Fruit fly (Drosophila melanogaster): ENCODE results near the gene Flo2.

dm6 chrX:14936250-14936649 is 97.1 kb downstream of the Flo2 start:
- TF ChIP-seq OdsH (GFP tag; optimal IDR thresholded peaks at IDR 0.05) (no peak), usp (GFP tag; optimal IDR thresholded peaks at IDR 0.05) (no peak), h (GFP tag; optimal IDR thresholded peaks at IDR 0.05) (no peak), Hr83 (GFP tag; optimal IDR thresholded peaks at IDR 0.05; ENCODE audit: poor library complexity, severe bottlenecking) (no peak), Dfd (GFP tag; optimal IDR thresholded peaks at IDR 0.05) (no peak), Sp1 (GFP tag; optimal IDR thresholded peaks at IDR 0.05) (peak; percentile 32), GATAd (GFP tag; optimal IDR thresholded peaks at IDR 0.05) (no peak), Jra (GFP tag; optimal IDR thresholded peaks at IDR 0.05) (no peak)
